Worm (Caenorhabditis elegans) whole organism, late embryonic: Measurements from ENCODE around the gene mca-3.
A peak's percentile ranks its signal among the peaks of the same experiment; 100 is the strongest.

Experiments used
- K09A11.1 ChIP-seq: sonication (generic microtip); optimal IDR thresholded peaks from 2 replicates; lab custom pipeline; 2017; ENCODE audit warnings: antibody characterized with exemption, mild to moderate bottlenecking, missing genetic modification characterization, missing compliant biosample characterization; ENCODE audit not compliant: insufficient read depth
- ama-1 ChIP-seq: fragments of 150-350 bp; optimal IDR thresholded peaks from 2 replicates; lab custom pipeline; 2014
- dmd-4 ChIP-seq: sonication (generic microtip); optimal IDR thresholded peaks from 2 replicates; lab custom pipeline; 2016; ENCODE audit warnings: borderline replicate concordance, missing genetic modification characterization, missing compliant biosample characterization
- ets-4 ChIP-seq: sonication (generic microtip); optimal IDR thresholded peaks from 2 replicates; lab custom pipeline; 2016; ENCODE audit warnings: missing genetic modification characterization, missing compliant biosample characterization
- eyg-1 ChIP-seq: sonication (generic microtip); optimal IDR thresholded peaks from 2 replicates; lab custom pipeline; 2016; ENCODE audit warnings: missing genotype, missing genetic modification characterization, missing compliant biosample characterization
- pha-4 ChIP-seq: fragments of 150-350 bp; optimal IDR thresholded peaks from 2 replicates; lab custom pipeline; 2018; ENCODE audit warnings: missing biosample characterization, missing genetic modification reagents, missing genetic modification characterization
- unc-42 ChIP-seq: sonication (generic microtip); optimal IDR thresholded peaks from 2 replicates; lab custom pipeline; 2016; ENCODE audit warnings: missing genotype, missing genetic modification characterization, missing compliant biosample characterization
- unc-55 ChIP-seq: sonication (generic microtip); optimal IDR thresholded peaks from 2 replicates; lab custom pipeline; 2017; ENCODE audit warnings: missing biosample characterization, missing genetic modification reagents, missing genetic modification characterization

DNA sequence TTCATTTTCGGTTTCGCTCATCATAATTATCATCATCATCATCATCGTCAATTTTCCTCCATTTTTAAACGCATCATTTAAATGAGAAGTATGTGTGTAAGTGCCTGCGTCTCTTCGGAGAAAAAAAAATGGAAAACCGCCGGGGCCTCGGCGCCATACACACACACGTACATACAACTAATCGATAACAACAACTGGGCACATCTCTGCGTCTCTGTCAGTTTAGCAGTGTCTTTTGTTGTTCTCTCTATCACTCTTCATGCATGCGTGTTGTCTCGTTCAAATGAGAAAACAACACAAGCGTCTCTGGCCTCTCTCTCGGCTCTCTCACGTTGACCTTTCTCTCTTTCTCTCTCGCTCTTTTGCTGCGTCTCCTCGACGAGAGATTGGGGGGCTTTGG lies 27.8 kb upstream of the mca-3 start:
- TF ChIP-seq K09A11.1 (tag; lab: Kevin White, UChicago), result no peak
- TF ChIP-seq ama-1 (lab: Kevin White, UChicago), result no peak
- peak; percentile 86 for TF ChIP-seq unc-55 (GFP tag; lab: Kevin White, UChicago)
- no peak for TF ChIP-seq eyg-1 (tag; lab: Kevin White, UChicago)
- no peak for TF ChIP-seq dmd-4
- no peak for TF ChIP-seq ets-4
- TF ChIP-seq unc-42 (tag; lab: Kevin White, UChicago), result no peak
- no peak for TF ChIP-seq pha-4 (tag; lab: Kevin White, UChicago)
